Fruit fly (Drosophila melanogaster) whole organism, wandering third instar larva: ENCODE results near the gene CG34133.

ENCODE experiments used
- Dif ChIP-seq: fragments of 200-275, 200-300 bp; sonication (Bioruptor generic); optimal IDR thresholded peaks from 2 replicates; lab custom pipeline; 2018; ENCODE audit warnings: missing biosample characterization, missing genetic modification characterization; ENCODE audit not compliant: partially characterized antibody
- GATAd ChIP-seq: sonication (Bioruptor generic); optimal IDR thresholded peaks from 2 replicates; lab custom pipeline; 2016; ENCODE audit warnings: missing biosample characterization, missing genetic modification characterization
- Hr78 ChIP-seq: fragments of >200 bp; optimal IDR thresholded peaks from 2 replicates; lab custom pipeline; 2017; ENCODE audit warnings: missing biosample characterization, missing genetic modification characterization
- Vsx2 ChIP-seq: fragments of 200-300, 225-300 bp; sonication (Bioruptor generic); optimal IDR thresholded peaks from 2 replicates; lab custom pipeline; 2018; ENCODE audit warnings: missing biosample characterization, missing genetic modification characterization; ENCODE audit not compliant: partially characterized antibody
- dmrt93B ChIP-seq: fragments of 200-800 bp; sonication (Bioruptor generic); optimal IDR thresholded peaks from 2 replicates; lab custom pipeline; 2018; ENCODE audit warnings: missing biosample characterization, mild to moderate bottlenecking, missing genetic modification characterization
- dsf ChIP-seq: sonication (Bioruptor generic); optimal IDR thresholded peaks from 2 replicates; lab custom pipeline; 2016; ENCODE audit warnings: missing biosample characterization, missing genetic modification characterization, borderline replicate concordance
- ey ChIP-seq: fragments of 200-800 bp; sonication (Bioruptor generic); optimal IDR thresholded peaks from 2 replicates; lab custom pipeline; 2016; ENCODE audit warnings: missing biosample characterization, missing genetic modification characterization
- foxo ChIP-seq, 2 experiments: fragments of 200-800 bp; sonication (Bioruptor generic); optimal IDR thresholded peaks; 2 replicates in 1 of 2; 3 replicates in 1 of 2; lab custom pipeline; 2016 to 2017; ENCODE audit warnings: missing biosample characterization in 2 of 2, missing genetic modification characterization in 2 of 2
- fru ChIP-seq: fragments of 200-800 bp; sonication (Bioruptor generic); optimal IDR thresholded peaks from 3 replicates; lab custom pipeline; 2016; ENCODE audit warnings: missing biosample characterization, mild to moderate bottlenecking, missing genetic modification characterization
- h ChIP-seq: fragments of 200-800 bp; sonication (Bioruptor generic); optimal IDR thresholded peaks from 3 replicates; lab custom pipeline; 2016; ENCODE audit warnings: missing biosample characterization, mild to moderate bottlenecking, missing genetic modification characterization
- jim ChIP-seq: fragments of 175-275, 200-325 bp; sonication (Bioruptor generic); optimal IDR thresholded peaks from 2 replicates; lab custom pipeline; 2016; ENCODE audit warnings: missing biosample characterization, mild to moderate bottlenecking, missing genetic modification characterization
- lola ChIP-seq: fragments of >200 bp; optimal IDR thresholded peaks from 2 replicates; lab custom pipeline; 2017; ENCODE audit warnings: missing biosample characterization, missing genetic modification characterization
- pan ChIP-seq: fragments of >200 bp; optimal IDR thresholded peaks from 2 replicates; lab custom pipeline; 2017
- rgr ChIP-seq: fragments of 200-800 bp; sonication (Bioruptor generic); optimal IDR thresholded peaks from 3 replicates; lab custom pipeline; 2016; ENCODE audit warnings: missing biosample characterization, mild to moderate bottlenecking, missing genetic modification characterization

dm6 chr3R:29898588-29898987, 29.4 kb downstream of the CG34133 start:
- TF ChIP-seq pan (lab: Kevin White, UChicago): no peak
- TF ChIP-seq Dif (GFP tag; lab: Kevin White, UChicago): no peak
- no peak for TF ChIP-seq GATAd (GFP tag; lab: Kevin White, UChicago)
- TF ChIP-seq h: no peak
- TF ChIP-seq ey (GFP tag; lab: Kevin White, UChicago): no peak
- no peak for TF ChIP-seq foxo (GFP tag; optimal IDR thresholded peaks at IDR 0.05; lab: Kevin White, UChicago)
- no peak for TF ChIP-seq rgr (GFP tag; lab: Kevin White, UChicago)
- TF ChIP-seq jim (GFP tag; lab: Kevin White, UChicago): no peak
- no peak for TF ChIP-seq fru
- no peak for TF ChIP-seq dmrt93B (GFP tag; lab: Kevin White, UChicago)
- no peak for TF ChIP-seq Vsx2 (GFP tag; lab: Kevin White, UChicago)
- no peak for TF ChIP-seq lola (GFP tag; lab: Kevin White, UChicago)
- TF ChIP-seq dsf (GFP tag; lab: Kevin White, UChicago): no peak
- no peak for TF ChIP-seq Hr78
